Worm (Caenorhabditis elegans) whole organism, midembryonic: ENCODE data around the gene F33C8.2.

Experiments used
- T22C8.4 ChIP-seq: fragments of 200-800 bp; sonication (Bioruptor generic); IDR thresholded peaks from 2 replicates; pipeline ENCODE4 v1.3.6; 2022; ENCODE audit warnings: missing genetic modification characterization, missing compliant biosample characterization
- cog-1 ChIP-seq: sonication (generic microtip); optimal IDR thresholded peaks from 2 replicates; lab custom pipeline; 2016; ENCODE audit warnings: missing genetic modification characterization, missing compliant biosample characterization
- flt-1 ChIP-seq: fragments of 200-800 bp; sonication (Bioruptor generic); IDR thresholded peaks from 2 replicates; pipeline ENCODE4 v1.3.6; 2022; ENCODE audit warnings: missing genetic modification characterization, missing compliant biosample characterization
- klf-2 ChIP-seq: fragments of 200-800 bp; sonication (Bioruptor generic); conservative IDR thresholded peaks from 2 replicates; pipeline ENCODE4 v1.3.6; 2022; ENCODE audit warnings: missing genetic modification reagents, missing genetic modification characterization, missing compliant biosample characterization
- med-1 ChIP-seq: sonication (generic microtip); optimal IDR thresholded peaks from 2 replicates; lab custom pipeline; 2017; ENCODE audit warnings: missing genetic modification characterization, mild to moderate bottlenecking, missing compliant biosample characterization, antibody characterized with exemption, missing genetic modification reagents; ENCODE audit not compliant: insufficient read depth
- ref-1 ChIP-seq: fragments of 200-800 bp; sonication (Bioruptor generic); conservative IDR thresholded peaks from 2 replicates; pipeline ENCODE4 v1.3.6; 2022; ENCODE audit warnings: missing genetic modification reagents, missing genetic modification characterization, missing compliant biosample characterization
- tab-1 ChIP-seq: fragments of 200-800 bp; sonication (Bioruptor generic); IDR thresholded peaks from 2 replicates; pipeline ENCODE4 v1.3.6; 2022; ENCODE audit warnings: missing genetic modification characterization, missing compliant biosample characterization
- ztf-23 ChIP-seq: fragments of 200-800 bp; sonication (Bioruptor generic); IDR thresholded peaks from 2 replicates; pipeline ENCODE4 v1.3.6; 2022; ENCODE audit warnings: missing genetic modification reagents, missing genetic modification characterization, missing compliant biosample characterization
- ztf-29 ChIP-seq: fragments of 200-800 bp; sonication (Bioruptor generic); IDR thresholded peaks from 2 replicates; pipeline ENCODE4 v1.3.6; 2022; ENCODE audit warnings: missing genetic modification reagents, missing genetic modification characterization, missing compliant biosample characterization

F33C8.2 gene

DNA sequence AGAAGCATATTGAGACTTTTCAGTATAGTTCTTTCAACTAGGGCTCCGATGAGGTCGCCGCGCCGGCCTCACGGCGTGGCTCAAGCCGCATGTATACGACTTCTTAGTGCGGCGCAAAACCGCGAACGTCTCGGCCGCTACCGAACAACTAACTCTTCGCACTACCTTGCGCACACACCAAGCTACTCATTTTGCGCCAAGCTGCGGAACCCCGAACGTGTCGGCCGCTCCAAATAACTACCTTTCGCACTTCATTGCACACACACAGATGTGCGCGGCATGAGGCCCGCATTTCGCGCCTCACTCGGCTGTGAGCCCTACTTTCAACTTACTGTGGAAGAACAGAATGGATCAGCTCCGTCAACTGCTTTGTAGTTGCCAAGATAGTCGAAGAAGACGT is 46.6 kb downstream of the F33C8.2 start:
- TF ChIP-seq ztf-23 = peak; percentile 40; the same call in 1 of the 2 replicates
- TF ChIP-seq tab-1 = no peak
- TF ChIP-seq T22C8.4 = no peak
- TF ChIP-seq flt-1 (GFP tag; lab: Robert Waterston, UW) = no peak
- TF ChIP-seq cog-1 (tag; lab: Kevin White, UChicago) = no peak
- TF ChIP-seq ztf-29 (GFP tag; lab: Robert Waterston, UW) = no peak
- TF ChIP-seq klf-2 (GFP tag; lab: Robert Waterston, UW) = no peak

DNA sequence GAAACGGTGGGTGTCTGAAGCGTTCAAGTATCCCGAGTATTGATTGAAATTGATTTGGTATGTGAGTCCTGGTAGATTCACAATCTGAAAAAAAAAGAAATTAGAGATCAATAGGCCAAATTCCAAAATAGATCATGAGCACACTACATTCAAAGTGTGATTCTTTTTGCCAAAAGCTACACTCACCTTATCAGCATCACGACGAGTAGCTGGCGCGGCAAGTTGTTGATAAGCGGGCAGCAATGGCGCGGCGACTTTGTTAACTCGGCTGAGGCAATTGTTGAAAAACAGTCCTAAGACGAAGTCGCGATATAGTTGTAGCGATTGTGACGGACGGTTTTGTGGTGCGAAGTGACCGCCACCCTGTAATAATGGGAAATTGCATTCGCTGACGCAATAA is 47.8 kb downstream of the F33C8.2 start:
- TF ChIP-seq ztf-23 (no peak), tab-1 (no peak), klf-2 (GFP tag; lab: Robert Waterston, UW) (no peak), cog-1 (tag; lab: Kevin White, UChicago) (no peak), ref-1 (GFP tag; lab: Robert Waterston, UW) (no peak)

DNA sequence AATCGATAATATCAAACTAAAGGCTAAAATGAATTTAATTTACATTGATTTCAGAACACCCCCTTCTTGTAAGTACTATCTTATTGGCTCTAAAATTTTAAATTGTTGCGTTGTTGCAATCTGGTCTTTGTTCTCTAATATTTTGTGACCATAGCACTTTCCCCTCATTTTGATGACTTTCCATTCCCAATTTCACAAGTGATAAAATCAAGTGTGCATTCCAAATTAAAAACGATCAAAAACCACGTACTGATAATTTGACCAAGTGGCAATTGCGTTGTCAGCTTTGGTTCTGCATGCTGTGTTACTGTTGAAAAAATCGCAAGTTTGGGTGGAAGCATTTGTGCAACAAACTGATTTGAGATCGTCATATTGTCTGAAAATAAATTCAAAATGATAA is 49.1 kb downstream of the F33C8.2 start:
- TF ChIP-seq ztf-23 (no peak), T22C8.4 (no peak), med-1 (no peak), ref-1 (GFP tag; lab: Robert Waterston, UW) (no peak), ztf-29 (GFP tag; lab: Robert Waterston, UW) (no peak), tab-1 (no peak), flt-1 (GFP tag; lab: Robert Waterston, UW) (no peak), cog-1 (tag; lab: Kevin White, UChicago) (no peak), klf-2 (GFP tag; lab: Robert Waterston, UW) (no peak)

DNA sequence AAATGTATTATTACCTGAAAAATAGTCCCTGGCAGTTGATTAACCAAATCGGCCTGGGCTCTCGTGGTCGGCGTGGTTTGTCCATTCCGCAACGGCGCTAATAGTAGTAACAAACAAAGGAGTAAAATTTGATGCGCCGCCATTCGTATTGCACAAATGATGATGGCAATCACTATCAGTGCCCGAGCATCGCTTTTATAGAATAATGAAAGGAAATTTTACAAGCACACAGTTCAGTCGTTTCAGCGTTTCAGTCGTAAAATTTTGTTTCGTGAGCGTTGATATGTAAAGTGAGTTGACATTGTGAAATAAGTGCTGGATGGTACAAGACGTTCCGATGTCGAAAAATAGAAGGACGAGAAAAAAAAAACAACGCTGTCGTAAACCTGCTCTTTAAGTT is 50.5 kb downstream of the F33C8.2 start, which contains the start of gene Y16B4A.2:
Gene Y16B4A.2, minus strand, starts transcription at position 170 of the 400 bp plus-strand sequence.
- no peak for TF ChIP-seq med-1

DNA sequence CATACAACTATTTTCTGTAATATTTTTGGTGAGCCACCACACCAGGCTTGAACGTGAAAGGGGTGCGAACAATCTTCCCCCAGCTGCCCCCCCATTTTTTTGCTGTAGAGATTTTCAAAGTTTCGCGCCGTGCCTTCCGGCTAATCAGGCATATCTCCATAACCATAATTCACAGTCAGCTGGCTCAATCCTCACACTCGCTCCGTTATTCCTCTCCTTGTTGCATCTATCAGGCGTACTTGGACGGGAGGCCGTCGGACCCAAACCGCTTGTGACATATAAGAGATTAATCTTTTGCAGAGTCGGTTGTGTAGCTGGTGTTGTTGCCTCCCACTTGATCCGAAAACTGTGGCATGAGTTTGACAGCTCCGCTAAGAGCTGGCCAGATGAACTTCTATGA is 52.0 kb downstream of the F33C8.2 start, which contains the start of gene unc-3:
Gene unc-3, plus strand, starts transcription at position 301 of the 400 bp plus-strand sequence.
- no peak for TF ChIP-seq flt-1 (GFP tag; lab: Robert Waterston, UW)
- no peak for TF ChIP-seq T22C8.4
- TF ChIP-seq klf-2 (GFP tag; lab: Robert Waterston, UW) = no peak
- no peak for TF ChIP-seq tab-1
- TF ChIP-seq cog-1 (tag; lab: Kevin White, UChicago) = no peak
- TF ChIP-seq med-1 = no peak
- no peak for TF ChIP-seq ztf-29 (GFP tag; lab: Robert Waterston, UW)
- no peak for TF ChIP-seq ztf-23
- no peak for TF ChIP-seq ref-1 (GFP tag; lab: Robert Waterston, UW)

DNA sequence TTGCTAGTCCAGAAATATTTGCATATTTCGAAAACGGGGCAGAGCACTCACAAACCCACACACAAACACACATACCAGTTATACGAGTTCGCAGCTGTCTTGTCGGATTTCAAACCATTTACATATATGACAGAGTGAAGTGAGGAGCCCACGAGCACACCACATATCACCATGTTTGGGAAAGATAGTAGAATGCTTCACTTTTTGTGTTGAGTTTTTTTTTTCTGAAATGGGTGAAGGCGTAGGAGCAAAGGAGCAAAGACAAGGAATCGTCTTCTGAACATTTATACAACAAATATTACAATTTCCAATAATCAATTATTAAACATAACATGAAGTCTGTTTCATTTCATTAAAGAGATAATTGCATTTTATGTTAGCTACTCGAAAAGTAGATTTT is 54.0 kb downstream of the F33C8.2 start:
- TF ChIP-seq med-1 = no peak
- no peak for TF ChIP-seq flt-1 (GFP tag; lab: Robert Waterston, UW)
- no peak for TF ChIP-seq ztf-23
- no peak for TF ChIP-seq tab-1
- TF ChIP-seq klf-2 (GFP tag; lab: Robert Waterston, UW) = no peak
- TF ChIP-seq ref-1 (GFP tag; lab: Robert Waterston, UW) = no peak
- TF ChIP-seq ztf-29 (GFP tag; lab: Robert Waterston, UW) = no peak
- TF ChIP-seq cog-1 (tag; lab: Kevin White, UChicago) = no peak
- no peak for TF ChIP-seq T22C8.4
